Fruit fly (Drosophila melanogaster) whole organism, embryonic: Measurements from ENCODE around the gene IRSp53.

Experiments used
- Blimp-1 ChIP-seq: fragments of 200-800 bp; sonication (Bioruptor generic); optimal IDR thresholded peaks from 3 replicates; lab custom pipeline; 2018; ENCODE audit warnings: missing biosample characterization, missing genetic modification characterization, mild to moderate bottlenecking, moderate library complexity, missing genetic modification reagents
- C15 ChIP-seq: fragments of 200-800 bp; sonication (Bioruptor generic); IDR thresholded peaks from 3 replicates; pipeline ENCODE4 v1.3.6; 2022; ENCODE audit warnings: missing biosample characterization, missing genetic modification characterization
- CG10366 ChIP-seq: fragments of 200-800 bp; sonication (Bioruptor generic); IDR thresholded peaks from 2 replicates; pipeline ENCODE4 v1.3.6; 2022; ENCODE audit warnings: missing biosample characterization, missing genetic modification characterization
- CG10654 ChIP-seq: fragments of 200-800 bp; sonication (Bioruptor generic); optimal IDR thresholded peaks from 2 replicates; lab custom pipeline; 2016; ENCODE audit warnings: missing biosample characterization, missing genetic modification characterization
- CG11093 ChIP-seq: fragments of 200-800 bp; sonication (Bioruptor generic); IDR thresholded peaks from 3 replicates; pipeline ENCODE4 v1.3.6; 2022; ENCODE audit warnings: missing biosample characterization, missing genetic modification characterization
- CG12071 ChIP-seq: fragments of 200-800 bp; sonication (Bioruptor generic); optimal IDR thresholded peaks from 3 replicates; lab custom pipeline; 2018; ENCODE audit warnings: missing biosample characterization, mild to moderate bottlenecking, missing genetic modification characterization
- CG1233 ChIP-seq: fragments of 200-800 bp; sonication (Bioruptor generic); optimal IDR thresholded peaks from 4 replicates; lab custom pipeline; 2018; ENCODE audit warnings: missing biosample characterization, mild to moderate bottlenecking, missing genetic modification characterization
- CG12769 ChIP-seq: fragments of 200-800 bp; sonication (Bioruptor generic); optimal IDR thresholded peaks from 2 replicates; lab custom pipeline; 2019; ENCODE audit warnings: missing biosample characterization, mild to moderate bottlenecking, missing genetic modification characterization, moderate library complexity
- CG13424 ChIP-seq: fragments of 200-800 bp; sonication (Bioruptor generic); optimal IDR thresholded peaks from 2 replicates; lab custom pipeline; 2019; ENCODE audit warnings: missing biosample characterization, mild to moderate bottlenecking, missing genetic modification characterization, moderate library complexity
- CG16779 ChIP-seq: fragments of 200-800 bp; sonication (Bioruptor generic); IDR thresholded peaks from 2 replicates; pipeline ENCODE4 v1.3.6; 2022; ENCODE audit warnings: missing biosample characterization, missing genetic modification characterization
- CG17802 ChIP-seq: fragments of 200-800 bp; sonication (Bioruptor generic); optimal IDR thresholded peaks from 2 replicates; lab custom pipeline; 2018; ENCODE audit warnings: missing biosample characterization, mild to moderate bottlenecking, missing genetic modification characterization, moderate library complexity
- CG18011 ChIP-seq: fragments of 200-800 bp; sonication (Bioruptor generic); optimal IDR thresholded peaks from 2 replicates; lab custom pipeline; 2017; ENCODE audit warnings: missing biosample characterization, missing genetic modification characterization, mild to moderate bottlenecking, moderate library complexity, missing genotype
- CG31441 ChIP-seq: fragments of 200-800 bp; sonication (Bioruptor generic); IDR thresholded peaks from 2 replicates; pipeline ENCODE4 v1.3.6; 2022; ENCODE audit warnings: missing biosample characterization, missing genetic modification characterization
- CG34376 ChIP-seq: fragments of 200-800 bp; sonication (Bioruptor generic); optimal IDR thresholded peaks from 2 replicates; lab custom pipeline; 2018; ENCODE audit warnings: missing biosample characterization, mild to moderate bottlenecking, missing genetic modification characterization
- CG4707 ChIP-seq: fragments of 200-800 bp; sonication (Bioruptor generic); optimal IDR thresholded peaks from 2 replicates; lab custom pipeline; 2018; ENCODE audit warnings: missing biosample characterization, mild to moderate bottlenecking, missing genetic modification characterization, moderate library complexity
- CG5245 ChIP-seq: fragments of 200-800 bp; sonication (Bioruptor generic); optimal IDR thresholded peaks from 3 replicates; lab custom pipeline; 2016; ENCODE audit warnings: missing biosample characterization, missing genetic modification characterization
- CG7786 ChIP-seq: fragments of 200-800 bp; sonication (Bioruptor generic); optimal IDR thresholded peaks from 2 replicates; lab custom pipeline; 2016; ENCODE audit warnings: missing biosample characterization, missing genetic modification characterization
- CG7987 ChIP-seq: fragments of 200-800 bp; sonication (Bioruptor generic); optimal IDR thresholded peaks from 2 replicates; lab custom pipeline; 2018; ENCODE audit warnings: missing biosample characterization, mild to moderate bottlenecking, missing genetic modification characterization, moderate library complexity
- CG8089 ChIP-seq: fragments of 200-800 bp; sonication (Bioruptor generic); optimal IDR thresholded peaks from 3 replicates; lab custom pipeline; 2016; ENCODE audit warnings: missing biosample characterization, missing genetic modification characterization
- Chrac-16 ChIP-seq: fragments of 200-800 bp; sonication (Bioruptor generic); optimal IDR thresholded peaks from 3 replicates; lab custom pipeline; 2016; ENCODE audit warnings: missing biosample characterization, missing genetic modification characterization
- CoRest ChIP-seq: fragments of 200-800 bp; sonication (Bioruptor generic); optimal IDR thresholded peaks from 3 replicates; lab custom pipeline; 2018; ENCODE audit warnings: missing biosample characterization, mild to moderate bottlenecking, missing genetic modification characterization, moderate library complexity
- Dll ChIP-seq: fragments of 200-800 bp; sonication (Bioruptor generic); IDR thresholded peaks from 4 replicates; pipeline ENCODE4 v1.3.6; 2022; ENCODE audit warnings: missing biosample characterization, missing genetic modification characterization; ENCODE audit not compliant: partially characterized antibody
- Drgx ChIP-seq: fragments of 200-800 bp; sonication (Bioruptor generic); IDR thresholded peaks from 2 replicates; pipeline ENCODE4 v1.3.6; 2022; ENCODE audit warnings: missing biosample characterization, missing genetic modification characterization
- Gsc ChIP-seq: fragments of 200-800 bp; sonication (Bioruptor generic); IDR thresholded peaks from 2 replicates; pipeline ENCODE4 v1.3.6; 2022; ENCODE audit warnings: missing biosample characterization, missing genetic modification characterization
- Hey ChIP-seq: fragments of 200-800 bp; sonication (Bioruptor generic); optimal IDR thresholded peaks from 3 replicates; lab custom pipeline; 2018; ENCODE audit warnings: missing biosample characterization, mild to moderate bottlenecking, missing genetic modification characterization
- Hmx ChIP-seq: fragments of 200-800 bp; sonication (Bioruptor generic); optimal IDR thresholded peaks from 2 replicates; lab custom pipeline; 2016; ENCODE audit warnings: missing biosample characterization, missing genetic modification characterization
- Hr3 ChIP-seq: fragments of 200-800 bp; sonication (Bioruptor generic); optimal IDR thresholded peaks from 3 replicates; lab custom pipeline; 2016; ENCODE audit warnings: missing biosample characterization, missing genetic modification characterization
- Mad ChIP-seq: fragments of 200-800 bp; sonication (Bioruptor generic); optimal IDR thresholded peaks from 2 replicates; lab custom pipeline; 2016; ENCODE audit warnings: missing biosample characterization, missing genetic modification characterization
- NfI ChIP-seq: fragments of 200-800 bp; sonication (Bioruptor generic); optimal IDR thresholded peaks from 3 replicates; lab custom pipeline; 2018; ENCODE audit warnings: missing biosample characterization, mild to moderate bottlenecking, missing genetic modification characterization, moderate library complexity
- Sox102F ChIP-seq: fragments of 200-800 bp; sonication (Bioruptor generic); optimal IDR thresholded peaks from 2 replicates; lab custom pipeline; 2018; ENCODE audit warnings: missing biosample characterization, mild to moderate bottlenecking, missing genetic modification characterization, moderate library complexity
- Sry-β ChIP-seq: fragments of 200-800 bp; sonication (Bioruptor generic); optimal IDR thresholded peaks from 2 replicates; lab custom pipeline; 2018; ENCODE audit warnings: missing biosample characterization, mild to moderate bottlenecking, missing genetic modification characterization, moderate library complexity
- Trl ChIP-seq, 3 experiments: fragments of >200 bp in 2 of 3; fragments of 200-800 bp in 1 of 3; sonication (Bioruptor generic) in 1 of 3; optimal IDR thresholded peaks; 2 replicates in 1 of 3; 3 replicates in 2 of 3; lab custom pipeline; 2016 to 2017; ENCODE audit warnings: missing biosample characterization in 1 of 3, missing genetic modification characterization in 1 of 3
- btn ChIP-seq: fragments of 200-800 bp; sonication (Bioruptor generic); optimal IDR thresholded peaks from 2 replicates; lab custom pipeline; 2016; ENCODE audit warnings: missing biosample characterization, missing genetic modification characterization
- cg ChIP-seq: fragments of 200-800 bp; sonication (Bioruptor generic); optimal IDR thresholded peaks from 3 replicates; lab custom pipeline; 2019; ENCODE audit warnings: missing biosample characterization, mild to moderate bottlenecking, missing genetic modification characterization, moderate library complexity
- disco-r ChIP-seq: fragments of 200-800 bp; sonication (Bioruptor generic); optimal IDR thresholded peaks from 2 replicates; lab custom pipeline; 2016; ENCODE audit warnings: missing biosample characterization, missing genetic modification characterization
- en ChIP-seq: fragments of 200-800 bp; sonication (Bioruptor generic); optimal IDR thresholded peaks from 2 replicates; lab custom pipeline; 2016; ENCODE audit warnings: missing biosample characterization, missing genetic modification characterization
- hb ChIP-seq: fragments of 200-800 bp; sonication (Bioruptor generic); IDR thresholded peaks from 3 replicates; pipeline ENCODE4 v1.3.6; 2022; ENCODE audit warnings: missing biosample characterization, missing genetic modification characterization; ENCODE audit not compliant: partially characterized antibody
- hbn ChIP-seq: fragments of 200-800 bp; sonication (Bioruptor generic); IDR thresholded peaks from 2 replicates; pipeline ENCODE4 v1.3.6; 2022; ENCODE audit warnings: missing biosample characterization, missing genetic modification characterization; ENCODE audit not compliant: partially characterized antibody
- oc ChIP-seq: fragments of 200-800 bp; sonication (Bioruptor generic); optimal IDR thresholded peaks from 2 replicates; lab custom pipeline; 2018; ENCODE audit warnings: missing biosample characterization, mild to moderate bottlenecking, missing genetic modification characterization, moderate library complexity
- odd ChIP-seq: fragments of 200-800 bp; sonication (Bioruptor generic); optimal IDR thresholded peaks from 2 replicates; lab custom pipeline; 2017; ENCODE audit warnings: missing biosample characterization, mild to moderate bottlenecking, missing genetic modification characterization
- org-1 ChIP-seq: fragments of 200-800 bp; sonication (Bioruptor generic); optimal IDR thresholded peaks from 2 replicates; lab custom pipeline; 2017; ENCODE audit warnings: missing biosample characterization, missing genetic modification characterization
- pfk ChIP-seq: fragments of 200-800 bp; sonication (Bioruptor generic); optimal IDR thresholded peaks from 2 replicates; lab custom pipeline; 2018; ENCODE audit warnings: missing biosample characterization, mild to moderate bottlenecking, missing genetic modification characterization, moderate library complexity
- pita ChIP-seq: fragments of 200-800 bp; sonication (Bioruptor generic); optimal IDR thresholded peaks from 2 replicates; lab custom pipeline; 2017; ENCODE audit warnings: missing biosample characterization, mild to moderate bottlenecking, missing genetic modification characterization
- rib ChIP-seq: fragments of 200-800 bp; sonication (Bioruptor generic); IDR thresholded peaks from 2 replicates; pipeline ENCODE4 v1.3.6; 2022; ENCODE audit warnings: missing biosample characterization, missing genetic modification characterization
- ro ChIP-seq: fragments of 200-800 bp; sonication (Bioruptor generic); IDR thresholded peaks from 2 replicates; pipeline ENCODE4 v1.3.6; 2022; ENCODE audit warnings: missing biosample characterization, missing genetic modification characterization
- sd ChIP-seq: fragments of 200-800 bp; sonication (Bioruptor generic); optimal IDR thresholded peaks from 3 replicates; lab custom pipeline; 2018; ENCODE audit warnings: missing biosample characterization, mild to moderate bottlenecking, missing genetic modification characterization, moderate library complexity
- shn ChIP-seq: fragments of 200-800 bp; sonication (Bioruptor generic); optimal IDR thresholded peaks from 3 replicates; lab custom pipeline; 2016; ENCODE audit warnings: missing biosample characterization, missing genetic modification characterization
- sna ChIP-seq: fragments of 200-800 bp; sonication (Bioruptor generic); IDR thresholded peaks from 2 replicates; pipeline ENCODE4 v1.3.6; 2022; ENCODE audit warnings: missing biosample characterization, missing genetic modification characterization; ENCODE audit not compliant: partially characterized antibody
- usp ChIP-seq: fragments of >200 bp; optimal IDR thresholded peaks from 2 replicates; lab custom pipeline; 2017; ENCODE audit warnings: missing biosample characterization, missing genetic modification characterization
- vnd ChIP-seq: fragments of 200-800 bp; sonication (Bioruptor generic); IDR thresholded peaks from 3 replicates; pipeline ENCODE4 v1.3.6; 2022; ENCODE audit warnings: missing biosample characterization, missing genetic modification characterization; ENCODE audit not compliant: partially characterized antibody

The IRSp53 gene

DNA sequence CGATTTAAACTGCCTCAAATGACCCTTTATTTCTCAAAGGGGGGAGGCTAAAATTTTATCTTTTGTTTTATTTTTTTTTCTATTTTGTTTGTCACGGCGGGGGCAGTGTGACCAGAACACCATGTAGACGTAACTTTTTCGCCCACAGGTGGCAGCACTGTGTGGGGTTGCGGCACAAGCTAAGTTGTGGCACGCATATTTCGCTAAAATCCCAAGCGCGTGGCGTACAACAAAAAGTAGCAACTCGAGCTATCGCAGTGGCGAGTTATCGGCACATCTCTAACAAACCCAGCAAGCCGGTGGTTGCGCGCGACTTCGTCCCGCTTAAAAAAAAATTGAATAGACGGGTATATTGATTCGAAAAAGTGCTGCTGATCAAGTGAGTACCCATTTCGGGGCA lies 12.8 kb upstream of the IRSp53 start, which contains the start of the genes Ufd1 and NaPi-III (continued):
- TF ChIP-seq Hey (tag; lab: Kevin White, UChicago) (no peak), Blimp-1 (GFP tag; lab: Kevin White, UChicago) (no peak), disco-r (GFP tag; lab: Kevin White, UChicago) (no peak), CG12071 (no peak), CG7987 (GFP tag; lab: Kevin White, UChicago) (no peak), CG16779 (no peak), shn (GFP tag; lab: Kevin White, UChicago) (peak; percentile 30), CG10366 (GFP tag; lab: Robert Waterston, UW) (no peak), rib (GFP tag; lab: Robert Waterston, UW) (no peak), Hmx (no peak), CG10654 (GFP tag; lab: Kevin White, UChicago) (no peak), CG8089 (GFP tag; lab: Kevin White, UChicago) (peak; percentile 50), CG11093 (no peak), cg (no peak), C15 (GFP tag; lab: Robert Waterston, UW) (no peak), Dll (GFP tag; lab: Robert Waterston, UW) (peak; percentile 85), CG34376 (GFP tag; lab: Kevin White, UChicago) (no peak), CG13424 (tag; lab: Kevin White, UChicago) (peak; percentile 23), CG12769 (tag; lab: Kevin White, UChicago) (peak; percentile 67), Gsc (GFP tag; lab: Robert Waterston, UW) (no peak), oc (tag; lab: Kevin White, UChicago) (no peak), pita (peak; percentile 94), CG17802 (tag; lab: Kevin White, UChicago) (no peak), ro (GFP tag; lab: Robert Waterston, UW) (no peak), vnd (GFP tag; lab: Robert Waterston, UW) (peak; percentile 61; the same call in 2 of the 3 replicates), btn (GFP tag; lab: Kevin White, UChicago) (peak; percentile 24), sd (tag; lab: Kevin White, UChicago) (peak; percentile 77), Sox102F (GFP tag; lab: Kevin White, UChicago) (peak; percentile 16), en (GFP tag; lab: Kevin White, UChicago) (no peak), usp (no peak), Chrac-16 (GFP tag; lab: Kevin White, UChicago) (peak; percentile 51), hbn (GFP tag; lab: Robert Waterston, UW) (peak; percentile 84), Trl (optimal IDR thresholded peaks at IDR 0.05; lab: Kevin White, UChicago) (no peak), Trl (GFP tag; optimal IDR thresholded peaks at IDR 0.05; lab: Kevin White, UChicago) (peak; percentile 2), CoRest (tag; lab: Kevin White, UChicago) (peak; percentile 73), pfk (GFP tag; lab: Kevin White, UChicago) (no peak), Drgx (GFP tag; lab: Robert Waterston, UW) (peak; percentile 57), CG5245 (peak; percentile 17), CG31441 (GFP tag; lab: Robert Waterston, UW) (no peak), CG7786 (GFP tag; lab: Kevin White, UChicago) (no peak), Hr3 (no peak), odd (GFP tag; lab: Kevin White, UChicago) (no peak), sna (peak; percentile 73; the same call in 1 of the 2 replicates), CG18011 (GFP tag; lab: Kevin White, UChicago) (no peak), NfI (peak; percentile 14), org-1 (no peak), CG4707 (GFP tag; lab: Kevin White, UChicago) (no peak), Mad (GFP tag; lab: Kevin White, UChicago) (peak; percentile 42), CG1233 (GFP tag; lab: Kevin White, UChicago) (no peak), hb (peak; percentile 77; the same call in 2 of the 3 replicates), Sry-β (no peak)
